Worm (Caenorhabditis elegans) whole organism, young adult: ENCODE results near the gene nhr-198.
A peak's percentile ranks its signal among the peaks of the same experiment; 100 is the strongest.

Experiments used
- B0019.2 ChIP-seq: fragments of 200-800 bp; sonication (Bioruptor generic); conservative IDR thresholded peaks from 2 replicates; pipeline ENCODE4 v1.3.6; 2022; ENCODE audit warnings: missing genetic modification reagents, missing genetic modification characterization, missing compliant biosample characterization
- D2030.7 ChIP-seq: fragments of 200-800 bp; sonication (Bioruptor generic); IDR thresholded peaks from 2 replicates; pipeline ENCODE4 v1.3.6; 2022; ENCODE audit warnings: missing genetic modification reagents, missing genetic modification characterization, missing compliant biosample characterization
- F10E7.11 ChIP-seq: sonication (generic microtip); optimal IDR thresholded peaks from 2 replicates; lab custom pipeline; 2017; ENCODE audit warnings: mild to moderate bottlenecking, missing genetic modification characterization, moderate library complexity, missing compliant biosample characterization
- F52B5.7 ChIP-seq: sonication (generic microtip); optimal IDR thresholded peaks from 2 replicates; lab custom pipeline; 2016; ENCODE audit warnings: mild to moderate bottlenecking, missing genetic modification characterization, missing compliant biosample characterization
- K11D2.4 ChIP-seq: fragments of 200-800 bp; sonication (Bioruptor generic); IDR thresholded peaks from 2 replicates; pipeline ENCODE4 v1.3.6; 2022; ENCODE audit warnings: missing genetic modification reagents, missing genetic modification characterization, missing compliant biosample characterization
- Y53F4B.3 ChIP-seq: fragments of 200-800 bp; sonication (Bioruptor generic); IDR thresholded peaks from 2 replicates; pipeline ENCODE4 v1.3.6; 2022; ENCODE audit warnings: missing genetic modification reagents, missing genetic modification characterization, missing compliant biosample characterization
- ZK185.1 ChIP-seq: sonication (generic microtip); optimal IDR thresholded peaks from 2 replicates; lab custom pipeline; 2016; ENCODE audit warnings: mild to moderate bottlenecking, missing genetic modification characterization, missing compliant biosample characterization; ENCODE audit not compliant: poor library complexity, severe bottlenecking
- aptf-3 ChIP-seq: fragments of 200-800 bp; sonication (Bioruptor generic); IDR thresholded peaks from 2 replicates; pipeline ENCODE4 v1.3.6; 2022; ENCODE audit warnings: missing genetic modification characterization, missing compliant biosample characterization
- athp-1 ChIP-seq: sonication (generic microtip); optimal IDR thresholded peaks from 2 replicates; lab custom pipeline; 2017; ENCODE audit warnings: mild to moderate bottlenecking, missing genetic modification characterization, missing compliant biosample characterization
- attf-3 ChIP-seq: fragments of 200-800 bp; sonication (Bioruptor generic); conservative IDR thresholded peaks from 2 replicates; pipeline ENCODE4 v1.3.6; 2022; ENCODE audit warnings: missing genetic modification reagents, missing genetic modification characterization, missing compliant biosample characterization
- cebp-1 ChIP-seq, 2 experiments: fragments of 200-800 bp in 1 of 2; sonication (Bioruptor generic) in 1 of 2; sonication (generic microtip) in 1 of 2; IDR thresholded peaks in 1 of 2; optimal IDR thresholded peaks in 1 of 2; 2 replicates each; pipeline versions ENCODE4 v1.3.6 to Lab custom; 2017 to 2022; ENCODE audit warnings: missing compliant biosample characterization in 2 of 2, missing genetic modification characterization in 2 of 2, mild to moderate bottlenecking in 1 of 2, missing genetic modification reagents in 1 of 2, moderate library complexity in 1 of 2
- cebp-2 ChIP-seq: fragments of 200-800 bp; sonication (Bioruptor generic); IDR thresholded peaks from 2 replicates; pipeline ENCODE4 v1.3.6; 2022; ENCODE audit warnings: missing genetic modification characterization, missing compliant biosample characterization
- ceh-27 ChIP-seq: fragments of 200-800 bp; sonication (Bioruptor generic); optimal IDR thresholded peaks from 2 replicates; lab custom pipeline; 2018; ENCODE audit warnings: mild to moderate bottlenecking, missing genetic modification characterization, moderate library complexity, missing compliant biosample characterization
- ceh-79 ChIP-seq: sonication (generic microtip); optimal IDR thresholded peaks from 2 replicates; lab custom pipeline; 2017; ENCODE audit warnings: mild to moderate bottlenecking, missing genetic modification characterization, missing compliant biosample characterization
- dpl-1 ChIP-seq: fragments of 150-350 bp; optimal IDR thresholded peaks from 2 replicates; lab custom pipeline; 2014; ENCODE audit warnings: missing biosample characterization, missing genetic modification reagents, missing genetic modification characterization
- egl-18 ChIP-seq: fragments of 200-800 bp; sonication (Bioruptor generic); IDR thresholded peaks from 2 replicates; pipeline ENCODE4 v1.3.6; 2022; ENCODE audit warnings: missing genetic modification reagents, missing genetic modification characterization, missing compliant biosample characterization
- hlh-12 ChIP-seq: sonication (generic microtip); optimal IDR thresholded peaks from 2 replicates; lab custom pipeline; 2016; ENCODE audit warnings: missing genetic modification characterization, missing compliant biosample characterization
- hmg-1.2 ChIP-seq: fragments of 200-800 bp; sonication (Bioruptor generic); IDR thresholded peaks from 2 replicates; pipeline ENCODE4 v1.3.6; 2022; ENCODE audit warnings: missing genetic modification reagents, missing genetic modification characterization, missing compliant biosample characterization
- hmg-20 ChIP-seq: fragments of 200-800 bp; sonication (Bioruptor generic); IDR thresholded peaks from 2 replicates; pipeline ENCODE4 v1.3.6; 2022; ENCODE audit warnings: missing genetic modification reagents, missing genetic modification characterization, missing compliant biosample characterization
- let-607 ChIP-seq, 2 experiments: fragments of 200-800 bp in 1 of 2; sonication (Bioruptor generic) in 1 of 2; sonication (generic microtip) in 1 of 2; optimal IDR thresholded peaks; 2 replicates each; lab custom pipeline; 2016 to 2018; ENCODE audit warnings: mild to moderate bottlenecking in 2 of 2, missing compliant biosample characterization in 2 of 2, missing genetic modification characterization in 2 of 2, moderate library complexity in 2 of 2, missing genotype in 1 of 2
- lin-40 ChIP-seq: sonication (generic microtip); optimal IDR thresholded peaks from 2 replicates; lab custom pipeline; 2016; ENCODE audit warnings: missing genetic modification characterization, mild to moderate bottlenecking, missing compliant biosample characterization, missing genotype, missing genetic modification reagents
- lsy-27 ChIP-seq: sonication (generic microtip); optimal IDR thresholded peaks from 2 replicates; lab custom pipeline; 2017; ENCODE audit warnings: missing genetic modification characterization, mild to moderate bottlenecking, missing compliant biosample characterization, antibody characterized with exemption, missing genotype, borderline replicate concordance; ENCODE audit not compliant: insufficient read depth
- mxl-1 ChIP-seq: sonication (generic microtip); optimal IDR thresholded peaks from 2 replicates; lab custom pipeline; 2016; ENCODE audit warnings: missing genetic modification characterization, missing compliant biosample characterization
- nhr-80 ChIP-seq: sonication (generic microtip); optimal IDR thresholded peaks from 2 replicates; lab custom pipeline; 2016; ENCODE audit warnings: missing genetic modification characterization, missing compliant biosample characterization
- nhr-90 ChIP-seq: sonication (generic microtip); optimal IDR thresholded peaks from 2 replicates; lab custom pipeline; 2016; ENCODE audit warnings: missing genotype, mild to moderate bottlenecking, missing genetic modification characterization, missing compliant biosample characterization
- rcor-1 ChIP-seq: fragments of 200-800 bp; sonication (Bioruptor generic); IDR thresholded peaks from 2 replicates; pipeline ENCODE4 v1.3.6; 2022; ENCODE audit warnings: missing genetic modification reagents, missing genetic modification characterization, missing compliant biosample characterization
- rpc-1 ChIP-seq, 2 experiments: fragments of 150-350 bp in 1 of 2; sonication (generic microtip) in 1 of 2; optimal IDR thresholded peaks; 2 replicates each; lab custom pipeline; 2014 to 2018; ENCODE audit warnings: missing biosample characterization in 1 of 2, missing genetic modification characterization in 1 of 2, missing genetic modification reagents in 1 of 2, missing genotype in 1 of 2
- sdz-38 ChIP-seq: sonication (generic microtip); optimal IDR thresholded peaks from 2 replicates; lab custom pipeline; 2016; ENCODE audit warnings: missing genotype, missing genetic modification characterization, missing compliant biosample characterization
- snpc-4 ChIP-seq, 5 experiments: fragments of 150-350 bp in 1 of 5; sonication (generic microtip) in 4 of 5; optimal IDR thresholded peaks; 2 replicates each; lab custom pipeline; 2014 to 2018; ENCODE audit warnings: missing genetic modification characterization in 5 of 5, missing biosample characterization in 3 of 5, antibody characterized with exemption in 2 of 5, mild to moderate bottlenecking in 2 of 5, missing compliant biosample characterization in 2 of 5, missing genotype in 2 of 5, moderate library complexity in 2 of 5, missing genetic modification reagents in 1 of 5
- tlf-1 ChIP-seq: fragments of 200-800 bp; sonication (Bioruptor generic); optimal IDR thresholded peaks from 2 replicates; lab custom pipeline; 2018; ENCODE audit warnings: mild to moderate bottlenecking, missing genetic modification characterization, missing compliant biosample characterization
- unc-130 ChIP-seq: sonication (generic microtip); optimal IDR thresholded peaks from 2 replicates; lab custom pipeline; 2016; ENCODE audit warnings: missing genetic modification reagents, missing genetic modification characterization, missing compliant biosample characterization
- ztf-18 ChIP-seq: sonication (generic microtip); optimal IDR thresholded peaks from 2 replicates; lab custom pipeline; 2016; ENCODE audit warnings: missing genotype, mild to moderate bottlenecking, missing genetic modification characterization, missing compliant biosample characterization
- ztf-26 ChIP-seq: sonication (generic microtip); optimal IDR thresholded peaks from 2 replicates; lab custom pipeline; 2017; ENCODE audit warnings: missing genetic modification characterization, missing compliant biosample characterization

Gene nhr-198

DNA sequence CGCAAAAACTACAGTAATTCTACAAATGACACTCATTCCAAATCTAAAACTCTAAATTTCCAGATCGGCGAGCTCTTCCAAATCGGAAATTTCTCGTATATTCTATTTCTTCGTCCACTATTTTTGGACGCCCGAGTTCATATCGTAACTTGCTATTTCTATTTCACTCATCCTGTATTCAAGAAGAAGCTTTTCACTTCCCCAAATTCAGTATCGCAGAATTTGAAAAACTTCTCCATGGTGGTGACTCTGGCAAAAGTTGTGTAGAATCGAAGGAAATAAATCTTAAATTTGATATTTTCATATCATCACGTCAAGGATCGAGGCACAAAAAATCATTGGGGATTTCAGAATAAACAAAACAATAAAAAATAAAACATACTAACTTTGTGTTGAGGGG lies 41.6 kb upstream of the nhr-198 start (continued):
- TF ChIP-seq cebp-1 (GFP tag; IDR thresholded peaks at IDR 0.05; lab: Robert Waterston, UW): no peak
- TF ChIP-seq cebp-1 (tag; optimal IDR thresholded peaks at IDR 0.05; lab: Kevin White, UChicago): peak; percentile 42
- no peak for TF ChIP-seq F52B5.7 (tag; lab: Kevin White, UChicago)

DNA sequence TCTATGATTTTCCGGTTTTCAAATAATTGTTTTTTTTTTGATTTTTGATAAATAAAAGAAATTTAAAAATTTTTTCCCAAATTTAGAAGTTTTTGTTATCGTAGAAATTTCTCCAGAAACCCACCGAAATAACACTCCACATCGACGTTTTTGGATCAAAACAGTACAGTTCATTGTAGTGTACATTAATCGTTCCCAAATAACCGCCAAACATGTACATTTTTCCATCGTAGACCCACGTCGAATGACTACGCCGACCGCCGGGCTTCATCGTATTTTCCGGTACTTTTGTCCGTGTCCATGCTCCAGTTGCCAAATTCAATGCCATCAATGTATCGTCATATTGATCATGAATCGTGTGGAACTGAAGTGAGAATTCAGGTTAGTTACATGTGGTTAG lies 39.7 kb upstream of the nhr-198 start, which contains the start of gene F53E4.2:
F53E4.2 (plus strand) TSS at position 301 of the 400 bp plus-strand sequence.
- no peak for TF ChIP-seq let-607 (tag; optimal IDR thresholded peaks at IDR 0.05; lab: Kevin White, UChicago)
- TF ChIP-seq hmg-1.2 (GFP tag; lab: Robert Waterston, UW): no peak
- TF ChIP-seq tlf-1 (GFP tag; lab: Kevin White, UChicago): no peak
- TF ChIP-seq attf-3: no peak
- no peak for TF ChIP-seq ceh-27 (GFP tag; lab: Kevin White, UChicago)
- no peak for TF ChIP-seq Y53F4B.3 (GFP tag; lab: Robert Waterston, UW)
- TF ChIP-seq, all 124 proteins: peak for 0

DNA sequence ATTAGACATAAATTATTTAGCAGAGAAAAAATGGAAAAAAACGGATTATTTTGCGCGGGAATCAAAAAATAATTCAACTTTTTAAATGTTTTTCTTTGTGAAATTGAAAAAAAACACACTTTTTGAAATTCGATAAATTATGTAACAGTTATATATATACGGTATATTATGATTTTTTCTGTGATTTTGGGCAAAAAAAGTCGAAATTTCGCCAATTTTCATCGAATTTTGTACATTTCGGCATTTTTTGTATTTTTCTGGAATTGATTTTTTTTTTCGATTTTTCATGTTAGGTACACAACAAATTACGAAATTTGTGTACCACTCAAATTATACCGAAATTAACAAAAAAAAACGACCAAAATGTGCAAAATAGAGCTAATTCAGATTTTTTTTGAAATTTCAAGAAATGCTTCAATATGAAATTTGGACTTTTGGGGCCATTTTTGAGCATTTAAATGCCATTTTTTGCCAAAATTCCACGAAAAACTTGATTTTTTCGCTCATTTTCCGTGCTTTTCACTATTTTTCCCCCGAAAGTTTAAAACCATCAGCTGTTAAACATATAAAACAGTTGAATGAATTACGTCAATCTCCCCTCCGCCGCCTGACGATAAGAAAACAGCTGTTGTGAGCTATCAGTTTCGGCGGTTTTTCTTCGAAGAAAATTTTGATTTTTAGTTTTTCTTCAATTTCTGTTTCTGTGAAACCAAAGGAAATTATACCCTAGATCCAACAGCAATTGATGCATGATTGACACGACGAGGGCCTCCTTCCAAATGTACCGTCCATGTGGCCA lies 35.3 kb upstream of the nhr-198 start:
- TF ChIP-seq nhr-80 (tag; lab: Kevin White, UChicago) (peak; percentile 3), dpl-1 (GFP tag; lab: Kevin White, UChicago) (no peak), egl-18 (GFP tag; lab: Robert Waterston, UW) (no peak)

DNA sequence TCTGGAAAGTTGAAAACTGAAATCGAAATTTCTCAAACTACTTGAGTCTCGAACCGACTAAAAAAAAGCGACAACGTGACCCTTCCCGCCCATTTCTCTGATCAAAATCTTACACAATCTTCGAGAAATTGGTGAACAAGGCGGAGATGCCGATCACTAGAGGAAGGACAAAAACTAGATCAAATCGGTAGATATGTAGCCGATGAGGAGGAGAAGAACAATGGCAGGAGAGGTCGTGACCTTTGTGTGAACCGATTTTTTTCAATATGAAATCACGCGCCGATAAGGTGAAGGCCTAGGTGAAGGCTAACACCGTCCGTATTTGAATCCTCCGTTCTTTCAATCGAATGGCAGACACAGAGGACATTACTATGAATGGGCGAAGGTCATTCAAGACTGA lies 32.8 kb upstream of the nhr-198 start:
- TF ChIP-seq ztf-26 (tag; lab: Kevin White, UChicago): peak; percentile 46
- TF ChIP-seq sdz-38 (tag; lab: Kevin White, UChicago): no peak
- TF ChIP-seq ceh-79 (tag; lab: Kevin White, UChicago): no peak
- TF ChIP-seq unc-130 (GFP tag; lab: Kevin White, UChicago): no peak
- TF ChIP-seq snpc-4 (GFP tag; optimal IDR thresholded peaks at IDR 0.05; lab: Kevin White, UChicago): no peak
- no peak for TF ChIP-seq snpc-4 (tag; optimal IDR thresholded peaks at IDR 0.05; lab: Kevin White, UChicago)
- peak; percentile 10 for TF ChIP-seq ZK185.1 (tag; lab: Kevin White, UChicago)
- peak; percentile 25 for TF ChIP-seq lin-40
- no peak for TF ChIP-seq D2030.7 (GFP tag; lab: Robert Waterston, UW)

DNA sequence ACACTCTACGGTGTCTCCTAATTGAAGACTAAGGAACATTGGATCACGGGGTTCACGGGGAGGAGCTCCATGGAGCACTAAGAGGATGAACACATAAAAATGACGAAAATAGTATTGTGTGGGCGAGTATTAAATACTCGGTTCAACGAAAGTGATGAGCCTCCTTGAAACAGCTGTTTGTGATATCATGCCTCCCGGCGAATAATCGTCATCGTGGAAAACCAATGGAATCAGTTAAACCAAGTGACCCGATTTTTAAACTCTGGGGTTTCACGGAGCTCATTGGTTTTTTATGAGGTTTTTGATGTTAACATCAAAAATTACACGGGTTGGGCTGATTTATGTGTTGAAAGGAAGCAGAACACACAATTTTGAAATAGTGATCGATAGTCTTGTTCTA lies 32.2 kb upstream of the nhr-198 start:
- TF ChIP-seq mxl-1 (tag; lab: Kevin White, UChicago) (no peak), F10E7.11 (tag; lab: Kevin White, UChicago) (no peak), athp-1 (tag; lab: Kevin White, UChicago) (no peak), hlh-12 (tag; lab: Kevin White, UChicago) (no peak), rcor-1 (no peak), B0019.2 (no peak), ztf-18 (no peak), nhr-90 (tag; lab: Kevin White, UChicago) (no peak), aptf-3 (GFP tag; lab: Robert Waterston, UW) (no peak), K11D2.4 (no peak), Y53F4B.3 (GFP tag; lab: Robert Waterston, UW) (no peak), lsy-27 (tag; lab: Kevin White, UChicago) (no peak), cebp-2 (GFP tag; lab: Robert Waterston, UW) (no peak), hmg-20 (no peak), rpc-1 (optimal IDR thresholded peaks at IDR 0.05; lab: Kevin White, UChicago) (no peak), rpc-1 (tag; optimal IDR thresholded peaks at IDR 0.05; lab: Kevin White, UChicago) (no peak), tlf-1 (GFP tag; lab: Kevin White, UChicago) (no peak)
